Fruit fly (Drosophila melanogaster) whole organism, embryonic: ENCODE measurements around the gene CG2854.

Experiments
- ATbp ChIP-seq: fragments of 200-800 bp; sonication (Bioruptor generic); optimal IDR thresholded peaks from 2 replicates; lab custom pipeline; 2017; ENCODE audit warnings: missing biosample characterization, mild to moderate bottlenecking, missing genetic modification characterization, missing genetic modification reagents
- Ada2b ChIP-seq: fragments of 200-800 bp; sonication (Bioruptor generic); IDR thresholded peaks from 2 replicates; pipeline ENCODE4 v1.3.6; 2022; ENCODE audit warnings: missing biosample characterization, missing genetic modification characterization
- Adf1 ChIP-seq: fragments of 200-800 bp; sonication (Bioruptor generic); IDR thresholded peaks from 2 replicates; pipeline ENCODE4 v1.3.6; 2022; ENCODE audit warnings: missing biosample characterization, missing genetic modification characterization
- Awh ChIP-seq: fragments of 200-800 bp; sonication (Bioruptor generic); IDR thresholded peaks from 2 replicates; pipeline ENCODE4, ENCODE4 v1.3.6; 2022; ENCODE audit warnings: missing biosample characterization, missing genetic modification characterization
- B-H2 ChIP-seq: fragments of 200-800 bp; sonication (Bioruptor generic); optimal IDR thresholded peaks from 2 replicates; lab custom pipeline; 2018; ENCODE audit warnings: missing biosample characterization, mild to moderate bottlenecking, missing genetic modification characterization
- CG10321 ChIP-seq: fragments of 200-800 bp; sonication (Bioruptor generic); IDR thresholded peaks from 2 replicates; pipeline ENCODE4 v1.3.6; 2022; ENCODE audit warnings: missing biosample characterization, missing genetic modification characterization
- CG11560 ChIP-seq: fragments of 200-800 bp; sonication (Bioruptor generic); IDR thresholded peaks from 3 replicates; pipeline ENCODE4 v1.3.6; 2022; ENCODE audit warnings: missing biosample characterization, missing genetic modification characterization
- CG14014 ChIP-seq: fragments of 200-800 bp; sonication (Bioruptor generic); IDR thresholded peaks from 2 replicates; pipeline ENCODE4 v1.3.6; 2022; ENCODE audit warnings: missing biosample characterization, missing genetic modification characterization
- CG14050 ChIP-seq: fragments of 200-800 bp; sonication (Bioruptor generic); IDR thresholded peaks from 3 replicates; pipeline ENCODE4 v1.3.6; 2022; ENCODE audit warnings: missing biosample characterization, missing genetic modification characterization
- CG1647 ChIP-seq: fragments of 200-800 bp; sonication (Bioruptor generic); optimal IDR thresholded peaks from 3 replicates; lab custom pipeline; 2016; ENCODE audit warnings: missing biosample characterization, missing genetic modification characterization
- CG17186 ChIP-seq: fragments of 200-800 bp; sonication (Bioruptor generic); optimal IDR thresholded peaks from 3 replicates; lab custom pipeline; 2017; ENCODE audit warnings: missing biosample characterization, missing genetic modification reagents, missing genetic modification characterization
- CG17568 ChIP-seq: fragments of 200-800 bp; sonication (Bioruptor generic); optimal IDR thresholded peaks from 2 replicates; lab custom pipeline; 2018; ENCODE audit warnings: missing biosample characterization, mild to moderate bottlenecking, missing genetic modification characterization, moderate library complexity
- CG18262 ChIP-seq: fragments of 200-800 bp; optimal IDR thresholded peaks from 3 replicates; lab custom pipeline; 2019; ENCODE audit warnings: missing biosample characterization, mild to moderate bottlenecking, missing genetic modification characterization, moderate library complexity
- CG18619 ChIP-seq: fragments of 200-800 bp; sonication (Bioruptor generic); optimal IDR thresholded peaks from 3 replicates; lab custom pipeline; 2017; ENCODE audit warnings: missing biosample characterization, mild to moderate bottlenecking, missing genetic modification characterization
- CG2875 ChIP-seq: fragments of 200-800 bp; sonication (Bioruptor generic); optimal IDR thresholded peaks from 2 replicates; lab custom pipeline; 2017; ENCODE audit warnings: missing biosample characterization, mild to moderate bottlenecking, missing genetic modification characterization, missing genetic modification reagents
- CG31388 ChIP-seq: fragments of 200-800 bp; sonication (Bioruptor generic); optimal IDR thresholded peaks from 2 replicates; lab custom pipeline; 2016; ENCODE audit warnings: missing biosample characterization, missing genetic modification characterization
- CG34224 ChIP-seq: fragments of 200-800 bp; sonication (Bioruptor generic); IDR thresholded peaks from 3 replicates; pipeline ENCODE4 v1.3.6; 2022; ENCODE audit warnings: missing biosample characterization, missing genetic modification characterization; ENCODE audit not compliant: partially characterized antibody
- CG34376 ChIP-seq: fragments of 200-800 bp; sonication (Bioruptor generic); optimal IDR thresholded peaks from 2 replicates; lab custom pipeline; 2018; ENCODE audit warnings: missing biosample characterization, mild to moderate bottlenecking, missing genetic modification characterization
- CG3838 ChIP-seq: fragments of 200-800 bp; sonication (Bioruptor generic); optimal IDR thresholded peaks from 3 replicates; lab custom pipeline; 2016; ENCODE audit warnings: missing biosample characterization, missing genetic modification characterization
- CG6813 ChIP-seq: fragments of 200-800 bp; sonication (Bioruptor generic); optimal IDR thresholded peaks from 2 replicates; lab custom pipeline; 2017; ENCODE audit warnings: missing biosample characterization, missing genetic modification characterization, mild to moderate bottlenecking, moderate library complexity, missing genetic modification reagents
- CG7357 ChIP-seq: fragments of 200-800 bp; sonication (Bioruptor generic); IDR thresholded peaks from 3 replicates; pipeline ENCODE4 v1.3.6; 2022; ENCODE audit warnings: missing biosample characterization, missing genetic modification characterization
- CG7372 ChIP-seq: fragments of 200-800 bp; sonication (Bioruptor generic); IDR thresholded peaks from 2 replicates; pipeline ENCODE4 v1.3.6; 2022; ENCODE audit warnings: missing biosample characterization, missing genetic modification characterization
- CG7745 ChIP-seq: fragments of 200-800 bp; sonication (Bioruptor generic); optimal IDR thresholded peaks from 2 replicates; lab custom pipeline; 2018; ENCODE audit warnings: missing biosample characterization, mild to moderate bottlenecking, missing genetic modification characterization, moderate library complexity
- CG7786 ChIP-seq: fragments of 200-800 bp; sonication (Bioruptor generic); optimal IDR thresholded peaks from 2 replicates; lab custom pipeline; 2016; ENCODE audit warnings: missing biosample characterization, missing genetic modification characterization
- CG9797 ChIP-seq: fragments of 200-800 bp; sonication (Bioruptor generic); optimal IDR thresholded peaks from 3 replicates; lab custom pipeline; 2018; ENCODE audit warnings: missing biosample characterization, mild to moderate bottlenecking, missing genetic modification characterization
- CTCF ChIP-seq: fragments of 200-800 bp; sonication (Bioruptor generic); optimal IDR thresholded peaks from 2 replicates; lab custom pipeline; 2017; ENCODE audit warnings: missing biosample characterization, mild to moderate bottlenecking, missing genetic modification characterization, moderate library complexity
- Chrac-16 ChIP-seq: fragments of 200-800 bp; sonication (Bioruptor generic); optimal IDR thresholded peaks from 3 replicates; lab custom pipeline; 2016; ENCODE audit warnings: missing biosample characterization, missing genetic modification characterization
- Jarid2 ChIP-seq: fragments of 200-800 bp; sonication (Bioruptor generic); optimal IDR thresholded peaks from 3 replicates; lab custom pipeline; 2017; ENCODE audit warnings: mild to moderate bottlenecking, missing biosample characterization, missing genetic modification reagents, missing genetic modification characterization
- Mrtf ChIP-seq: fragments of 200-800 bp; sonication (Bioruptor generic); IDR thresholded peaks from 3 replicates; pipeline ENCODE4 v1.3.6; 2022; ENCODE audit warnings: missing biosample characterization, missing genetic modification characterization
- Myb ChIP-seq: fragments of 200-800 bp; sonication (Bioruptor generic); optimal IDR thresholded peaks from 2 replicates; lab custom pipeline; 2016; ENCODE audit warnings: missing biosample characterization, missing genetic modification characterization
- Nf-YC ChIP-seq: fragments of 200-800 bp; optimal IDR thresholded peaks from 3 replicates; lab custom pipeline; 2019; ENCODE audit warnings: missing biosample characterization, mild to moderate bottlenecking, missing genetic modification characterization, moderate library complexity
- Oli ChIP-seq: fragments of 200-800 bp; sonication (Bioruptor generic); optimal IDR thresholded peaks from 2 replicates; lab custom pipeline; 2018; ENCODE audit warnings: missing biosample characterization, mild to moderate bottlenecking, missing genetic modification characterization, moderate library complexity
- Scr ChIP-seq: fragments of 200-800 bp; sonication (Bioruptor generic); IDR thresholded peaks from 2 replicates; pipeline ENCODE4 v1.3.6; 2022; ENCODE audit warnings: missing biosample characterization, missing genetic modification characterization; ENCODE audit not compliant: partially characterized antibody
- ato ChIP-seq: fragments of 200-800 bp; sonication (Bioruptor generic); IDR thresholded peaks from 2 replicates; pipeline ENCODE4 v1.3.6; 2022; ENCODE audit warnings: missing biosample characterization, missing genetic modification characterization; ENCODE audit not compliant: partially characterized antibody
- az2 ChIP-seq: fragments of 200-800 bp; sonication (Bioruptor generic); optimal IDR thresholded peaks from 3 replicates; lab custom pipeline; 2016; ENCODE audit warnings: missing biosample characterization, missing genetic modification characterization
- bbx ChIP-seq: fragments of 200-800 bp; sonication (Bioruptor generic); IDR thresholded peaks from 2 replicates; pipeline ENCODE4 v1.3.6; 2022; ENCODE audit warnings: missing biosample characterization, missing genetic modification characterization; ENCODE audit not compliant: partially characterized antibody
- cato ChIP-seq: fragments of 200-800 bp; sonication (Bioruptor generic); optimal IDR thresholded peaks from 2 replicates; lab custom pipeline; 2016; ENCODE audit warnings: missing biosample characterization, missing genetic modification characterization, borderline replicate concordance
- crol ChIP-seq: fragments of 200-800 bp; sonication (Bioruptor generic); IDR thresholded peaks from 2 replicates; pipeline ENCODE4 v1.3.6; 2022; ENCODE audit warnings: missing biosample characterization, missing genetic modification characterization
- dan ChIP-seq: fragments of 200-800 bp; sonication (Bioruptor generic); IDR thresholded peaks from 2 replicates; pipeline ENCODE4 v1.3.6; 2022; ENCODE audit warnings: missing biosample characterization, missing genetic modification characterization
- dati ChIP-seq: fragments of 200-800 bp; sonication (Bioruptor generic); IDR thresholded peaks from 2 replicates; pipeline ENCODE4 v1.3.6; 2022; ENCODE audit warnings: missing biosample characterization, missing genetic modification characterization
- dmrt11E ChIP-seq: fragments of 200-800 bp; sonication (Bioruptor generic); optimal IDR thresholded peaks from 3 replicates; lab custom pipeline; 2018; ENCODE audit warnings: missing biosample characterization, mild to moderate bottlenecking, missing genetic modification characterization, moderate library complexity
- dysf ChIP-seq: fragments of 200-800 bp; sonication (Bioruptor generic); IDR thresholded peaks from 3 replicates; pipeline ENCODE4 v1.3.6; 2022; ENCODE audit warnings: missing biosample characterization, missing genetic modification characterization
- eve ChIP-seq, 2 experiments: fragments of >200 bp; optimal IDR thresholded peaks; 2 replicates each; lab custom pipeline; 2017; ENCODE audit warnings: missing biosample characterization in 2 of 2, missing genetic modification characterization in 2 of 2
- exex ChIP-seq: fragments of 200-800 bp; sonication (Bioruptor generic); optimal IDR thresholded peaks from 4 replicates; lab custom pipeline; 2018; ENCODE audit warnings: missing biosample characterization, mild to moderate bottlenecking, missing genetic modification characterization, moderate library complexity
- maf-S ChIP-seq: fragments of 200-800 bp; sonication (Bioruptor generic); optimal IDR thresholded peaks from 2 replicates; lab custom pipeline; 2016; ENCODE audit warnings: missing biosample characterization, missing genetic modification characterization
- ro ChIP-seq: fragments of 200-800 bp; sonication (Bioruptor generic); IDR thresholded peaks from 2 replicates; pipeline ENCODE4 v1.3.6; 2022; ENCODE audit warnings: missing biosample characterization, missing genetic modification characterization
- scrt ChIP-seq: fragments of 200-800 bp; sonication (Bioruptor generic); optimal IDR thresholded peaks from 2 replicates; lab custom pipeline; 2018; ENCODE audit warnings: missing biosample characterization, mild to moderate bottlenecking, missing genetic modification characterization, moderate library complexity
- sna ChIP-seq: fragments of 200-800 bp; sonication (Bioruptor generic); IDR thresholded peaks from 2 replicates; pipeline ENCODE4 v1.3.6; 2022; ENCODE audit warnings: missing biosample characterization, missing genetic modification characterization; ENCODE audit not compliant: partially characterized antibody
- sob ChIP-seq: fragments of 200-800 bp; sonication (Bioruptor generic); IDR thresholded peaks from 2 replicates; pipeline ENCODE4 v1.3.6; 2022; ENCODE audit warnings: missing biosample characterization, missing genetic modification characterization
- ttk ChIP-seq: fragments of 200-800 bp; sonication (Bioruptor generic); IDR thresholded peaks from 2 replicates; pipeline ENCODE4 v2.1.2; 2022; ENCODE audit warnings: missing biosample characterization, missing genetic modification characterization
- vfl ChIP-seq: fragments of 200-800 bp; sonication (Bioruptor generic); optimal IDR thresholded peaks from 2 replicates; lab custom pipeline; 2016; ENCODE audit warnings: missing biosample characterization, missing genetic modification characterization
- zen2 ChIP-seq: fragments of 200-800 bp; sonication (Bioruptor generic); IDR thresholded peaks from 3 replicates; pipeline ENCODE4 v1.3.6; 2022; ENCODE audit warnings: missing biosample characterization, missing genetic modification characterization; ENCODE audit not compliant: partially characterized antibody
- zfh1 ChIP-seq: fragments of 200-800 bp; sonication (Bioruptor generic); IDR thresholded peaks from 3 replicates; pipeline ENCODE4 v1.3.6; 2022; ENCODE audit warnings: missing biosample characterization, missing genetic modification characterization

CG2854 gene

dm6 chrX:2365405-2365804 is 38.5 kb downstream of the CG2854 start (continued):
- TF ChIP-seq dmrt11E (tag; lab: Kevin White, UChicago), result peak; percentile 1
- TF ChIP-seq dati (GFP tag; lab: Robert Waterston, UW), result no peak
- TF ChIP-seq Ada2b (GFP tag; lab: Robert Waterston, UW), result no peak
- TF ChIP-seq dan (GFP tag; lab: Robert Waterston, UW), result no peak
- TF ChIP-seq exex (tag; lab: Kevin White, UChicago), result no peak
- TF ChIP-seq dysf (GFP tag; lab: Robert Waterston, UW), result 0 out of 3 replicates have a peak, but pooled peaks have one; percentile 29
- TF ChIP-seq az2 (GFP tag; lab: Kevin White, UChicago), result peak; percentile 19
- no peak for TF ChIP-seq Scr (GFP tag; lab: Robert Waterston, UW)
- TF ChIP-seq CG14014 (GFP tag; lab: Robert Waterston, UW), result no peak
- TF ChIP-seq Myb (GFP tag; lab: Kevin White, UChicago), result no peak
- no peak for TF ChIP-seq maf-S
- TF ChIP-seq CG3838 (GFP tag; lab: Kevin White, UChicago), result no peak
- TF ChIP-seq Nf-YC (tag; lab: Kevin White, UChicago), result no peak
- no peak for TF ChIP-seq Awh (GFP tag; lab: Robert Waterston, UW)
- TF ChIP-seq CG34376 (GFP tag; lab: Kevin White, UChicago), result no peak
- TF ChIP-seq scrt (GFP tag; lab: Kevin White, UChicago), result no peak
- TF ChIP-seq zfh1, result no peak
- peak; percentile 0 for TF ChIP-seq CG2875
- no peak for TF ChIP-seq CTCF (GFP tag; lab: Kevin White, UChicago)
- no peak for TF ChIP-seq CG7745 (tag; lab: Kevin White, UChicago)
- peak; percentile 16 for TF ChIP-seq ATbp (GFP tag; lab: Kevin White, UChicago)
- TF ChIP-seq sob (GFP tag; lab: Robert Waterston, UW), result no peak
- no peak for TF ChIP-seq CG7786 (GFP tag; lab: Kevin White, UChicago)
- TF ChIP-seq zen2 (GFP tag; lab: Robert Waterston, UW), result no peak
- no peak for TF ChIP-seq CG6813
- no peak for TF ChIP-seq CG31388 (GFP tag; lab: Kevin White, UChicago)
- no peak for TF ChIP-seq vfl
- no peak for TF ChIP-seq Mrtf
- TF ChIP-seq Jarid2 (GFP tag; lab: Kevin White, UChicago), result no peak
- TF ChIP-seq Chrac-16 (GFP tag; lab: Kevin White, UChicago), result no peak
- TF ChIP-seq CG18262 (tag; lab: Kevin White, UChicago), result peak; percentile 36
- TF ChIP-seq cato (GFP tag; lab: Kevin White, UChicago), result no peak
- no peak for TF ChIP-seq ttk (GFP tag; lab: Robert Waterston, UW)
- TF ChIP-seq CG1647 (GFP tag; lab: Kevin White, UChicago), result no peak
- TF ChIP-seq Oli, result peak; percentile 38
- no peak for TF ChIP-seq CG9797
- no peak for TF ChIP-seq CG11560 (tag; lab: Robert Waterston, UW)
- no peak for TF ChIP-seq eve (GFP tag; optimal IDR thresholded peaks at IDR 0.05; lab: Kevin White, UChicago)
- no peak for TF ChIP-seq CG17568 (GFP tag; lab: Kevin White, UChicago)
- TF ChIP-seq CG18619 (GFP tag; lab: Kevin White, UChicago), result no peak
- TF ChIP-seq CG34224 (GFP tag; lab: Robert Waterston, UW), result no peak
- no peak for TF ChIP-seq CG7372 (GFP tag; lab: Robert Waterston, UW)
- TF ChIP-seq crol (GFP tag; lab: Robert Waterston, UW), result no peak
- no peak for TF ChIP-seq CG7357
- no peak for TF ChIP-seq Adf1 (GFP tag; lab: Robert Waterston, UW)
- TF ChIP-seq ro (GFP tag; lab: Robert Waterston, UW), result no peak
- no peak for TF ChIP-seq CG14050 (GFP tag; lab: Robert Waterston, UW)
- TF ChIP-seq CG10321 (GFP tag; lab: Robert Waterston, UW), result no peak
- no peak for TF ChIP-seq bbx (GFP tag; lab: Robert Waterston, UW)
- TF ChIP-seq sna (GFP tag; lab: Robert Waterston, UW), result no peak
- no peak for TF ChIP-seq CG17186 (GFP tag; lab: Kevin White, UChicago)
- no peak for TF ChIP-seq ato (GFP tag; lab: Robert Waterston, UW)
- TF ChIP-seq B-H2 (GFP tag; lab: Kevin White, UChicago), result no peak
